Fruit fly (Drosophila melanogaster) Kc167 (cell line): ENCODE measurements around the gene Tsp74F.

Source experiments
- psq ChIP-seq: fragments of >200 bp; optimal IDR thresholded peaks from 2 replicates; lab custom pipeline; 2017; ENCODE audit warnings: missing external identifiers
- ttk ChIP-seq: sonication (Bioruptor generic); optimal IDR thresholded peaks from 2 replicates; lab custom pipeline; 2017; ENCODE audit warnings: missing external identifiers

DNA sequence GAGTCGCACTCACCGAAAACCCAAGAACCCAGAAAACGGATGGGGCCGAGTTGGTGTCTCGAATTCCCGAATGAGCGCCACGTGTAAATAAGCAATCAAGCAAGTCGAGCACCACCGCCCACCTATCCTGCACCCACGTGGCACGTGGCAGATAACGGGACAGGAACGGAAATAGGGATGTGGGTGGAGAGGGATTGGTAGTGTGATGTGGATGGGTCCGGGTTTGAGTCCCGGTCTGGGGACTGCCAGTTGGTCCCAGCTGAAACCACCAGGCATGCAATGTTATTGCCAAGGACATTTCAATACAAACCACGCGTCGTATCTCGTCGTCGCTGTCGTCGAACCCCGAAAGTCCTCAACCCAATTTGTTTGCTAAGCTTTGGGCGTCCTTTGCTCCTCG lies 49.8 kb upstream of the Tsp74F start:
- no peak for TF ChIP-seq ttk (lab: Kevin White, UChicago)
- no peak for TF ChIP-seq psq (lab: Kevin White, UChicago)
